Fruit fly (Drosophila melanogaster) whole organism, prepupa: ENCODE results near the gene CG43407.

Experiments used
- CG10631 ChIP-seq: fragments of 200-800 bp; sonication (Bioruptor generic); optimal IDR thresholded peaks from 2 replicates; lab custom pipeline; 2016; ENCODE audit warnings: missing biosample characterization, missing genetic modification characterization
- CG10669 ChIP-seq: fragments of 200-800 bp; sonication (Bioruptor generic); optimal IDR thresholded peaks from 3 replicates; lab custom pipeline; 2018; ENCODE audit warnings: missing biosample characterization, mild to moderate bottlenecking, missing genetic modification characterization, moderate library complexity
- CG11294 ChIP-seq: fragments of 200-800 bp; sonication (Bioruptor generic); IDR thresholded peaks from 2 replicates; pipeline ENCODE4 v1.3.6; 2022; ENCODE audit warnings: missing biosample characterization, missing genetic modification characterization
- CG11762 ChIP-seq: fragments of 200-800 bp; sonication (Bioruptor generic); optimal IDR thresholded peaks from 3 replicates; lab custom pipeline; 2016; ENCODE audit warnings: missing biosample characterization, missing genetic modification characterization; ENCODE audit not compliant: insufficient read depth
- CG15336 ChIP-seq: fragments of 200-800 bp; sonication (Bioruptor generic); IDR thresholded peaks from 2 replicates; pipeline ENCODE4 v1.3.6; 2022; ENCODE audit warnings: missing biosample characterization, missing genetic modification characterization
- CG16779 ChIP-seq: fragments of 200-800 bp; sonication (Bioruptor generic); optimal IDR thresholded peaks from 3 replicates; lab custom pipeline; 2017; ENCODE audit warnings: missing biosample characterization, mild to moderate bottlenecking, missing genetic modification characterization
- CG3032 ChIP-seq: fragments of 200-800 bp; optimal IDR thresholded peaks from 2 replicates; lab custom pipeline; 2019; ENCODE audit warnings: missing biosample characterization, mild to moderate bottlenecking, missing genetic modification characterization, moderate library complexity
- CG31627 ChIP-seq: fragments of 200-800 bp; sonication (Bioruptor generic); optimal IDR thresholded peaks from 3 replicates; lab custom pipeline; 2016; ENCODE audit warnings: missing biosample characterization, missing genetic modification characterization
- CG32006 ChIP-seq: fragments of 200-800 bp; sonication (Bioruptor generic); optimal IDR thresholded peaks from 3 replicates; lab custom pipeline; 2017; ENCODE audit warnings: missing biosample characterization, mild to moderate bottlenecking, missing genetic modification characterization
- CG34406 ChIP-seq: fragments of 200-800 bp; sonication (Bioruptor generic); optimal IDR thresholded peaks from 3 replicates; lab custom pipeline; 2016; ENCODE audit warnings: missing biosample characterization, missing genetic modification characterization
- CG3919 ChIP-seq: fragments of 200-800 bp; sonication (Bioruptor generic); optimal IDR thresholded peaks from 3 replicates; lab custom pipeline; 2016; ENCODE audit warnings: missing biosample characterization, missing genetic modification characterization
- CG6163 ChIP-seq: fragments of 200-800 bp; sonication (Bioruptor generic); IDR thresholded peaks from 3 replicates; pipeline ENCODE4 v1.3.6; 2022; ENCODE audit warnings: missing biosample characterization, missing genetic modification characterization
- CG6276 ChIP-seq: fragments of 200-800 bp; sonication (Bioruptor generic); optimal IDR thresholded peaks from 2 replicates; lab custom pipeline; 2017; ENCODE audit warnings: missing biosample characterization, mild to moderate bottlenecking, missing genetic modification characterization
- CG6808 ChIP-seq: fragments of 200-800 bp; sonication (Bioruptor generic); optimal IDR thresholded peaks from 3 replicates; lab custom pipeline; 2017; ENCODE audit warnings: missing biosample characterization, missing genetic modification characterization, mild to moderate bottlenecking, moderate library complexity, missing genetic modification reagents
- CG7368 ChIP-seq: fragments of 200-800 bp; sonication (Bioruptor generic); optimal IDR thresholded peaks from 3 replicates; lab custom pipeline; 2016; ENCODE audit warnings: missing biosample characterization, missing genetic modification characterization
- CG8119 ChIP-seq: fragments of 200-800 bp; sonication (Bioruptor generic); IDR thresholded peaks from 3 replicates; pipeline ENCODE4 v1.3.6; 2022; ENCODE audit warnings: missing biosample characterization, missing genetic modification characterization
- CG8319 ChIP-seq: fragments of 200-800 bp; sonication (Bioruptor generic); optimal IDR thresholded peaks from 3 replicates; lab custom pipeline; 2016; ENCODE audit warnings: missing biosample characterization, missing genetic modification characterization
- CG8632 ChIP-seq: fragments of 200-800 bp; sonication (Bioruptor generic); optimal IDR thresholded peaks from 3 replicates; lab custom pipeline; 2016; ENCODE audit warnings: missing biosample characterization, missing genetic modification characterization
- Eip78C ChIP-seq: fragments of 200-800 bp; sonication (Bioruptor generic); peaks from one replicate; lab custom pipeline; 2016; ENCODE audit warnings: missing biosample characterization, missing genetic modification characterization
- Gug ChIP-seq: fragments of 200-800 bp; sonication (Bioruptor generic); IDR thresholded peaks from 2 replicates; pipeline ENCODE4 v1.3.6; 2022; ENCODE audit warnings: missing biosample characterization, missing genetic modification characterization
- Hr38 ChIP-seq: sonication (Bioruptor generic); optimal IDR thresholded peaks from 2 replicates; lab custom pipeline; 2016; ENCODE audit warnings: missing biosample characterization, missing genetic modification characterization
- Hr4 ChIP-seq: fragments of 200-800 bp; sonication (Bioruptor generic); optimal IDR thresholded peaks from 3 replicates; lab custom pipeline; 2016; ENCODE audit warnings: missing biosample characterization, missing genetic modification characterization
- Lpt ChIP-seq: fragments of 200-800 bp; sonication (Bioruptor generic); optimal IDR thresholded peaks from 3 replicates; lab custom pipeline; 2016; ENCODE audit warnings: missing biosample characterization, missing genetic modification characterization
- Met ChIP-seq: fragments of 200-800 bp; sonication (Bioruptor generic); optimal IDR thresholded peaks from 3 replicates; lab custom pipeline; 2016; ENCODE audit warnings: missing biosample characterization, missing genetic modification characterization
- Sox14 ChIP-seq: fragments of 200-800 bp; sonication (Bioruptor generic); optimal IDR thresholded peaks from 3 replicates; lab custom pipeline; 2016; ENCODE audit warnings: missing biosample characterization, missing genetic modification characterization
- Sox15 ChIP-seq: fragments of 200-800 bp; sonication (Bioruptor generic); optimal IDR thresholded peaks from 3 replicates; lab custom pipeline; 2016; ENCODE audit warnings: missing biosample characterization, missing genetic modification characterization
- cyc ChIP-seq: fragments of 200-800 bp; sonication (Bioruptor generic); optimal IDR thresholded peaks from 3 replicates; lab custom pipeline; 2016; ENCODE audit warnings: missing biosample characterization, missing genetic modification characterization
- eg ChIP-seq: fragments of 200-800 bp; sonication (Bioruptor generic); IDR thresholded peaks from 3 replicates; pipeline ENCODE4 v1.3.6; 2022; ENCODE audit warnings: missing biosample characterization, missing genetic modification characterization
- esn ChIP-seq: fragments of 200-800 bp; sonication (Bioruptor generic); optimal IDR thresholded peaks from 2 replicates; lab custom pipeline; 2016; ENCODE audit warnings: missing biosample characterization, mild to moderate bottlenecking, missing genetic modification characterization, moderate library complexity
- fkh ChIP-seq: fragments of 200-800 bp; sonication (Bioruptor generic); optimal IDR thresholded peaks from 3 replicates; lab custom pipeline; 2017; ENCODE audit warnings: missing biosample characterization, mild to moderate bottlenecking, missing genetic modification characterization, moderate library complexity
- lz ChIP-seq: fragments of 200-800 bp; sonication (Bioruptor generic); optimal IDR thresholded peaks from 3 replicates; lab custom pipeline; 2016; ENCODE audit warnings: missing biosample characterization, missing genetic modification characterization
- net ChIP-seq: fragments of 200-800 bp; sonication (Bioruptor generic); optimal IDR thresholded peaks from 3 replicates; lab custom pipeline; 2016; ENCODE audit warnings: missing biosample characterization, missing genetic modification characterization
- salr ChIP-seq, 2 experiments: fragments of 200-800 bp; sonication (Bioruptor generic); optimal IDR thresholded peaks; 3 replicates each; lab custom pipeline; 2016 to 2018; ENCODE audit warnings: missing biosample characterization in 2 of 2, missing genetic modification characterization in 2 of 2, mild to moderate bottlenecking in 1 of 2
- spab ChIP-seq: fragments of 200-800 bp; sonication (Bioruptor generic); optimal IDR thresholded peaks from 2 replicates; lab custom pipeline; 2017; ENCODE audit warnings: missing biosample characterization, mild to moderate bottlenecking, missing genetic modification characterization, missing genetic modification reagents
- svp ChIP-seq: fragments of 200-800 bp; sonication (Bioruptor generic); peaks from one replicate; lab custom pipeline; 2016; ENCODE audit warnings: missing biosample characterization, missing genetic modification characterization
- vri ChIP-seq: fragments of 200-800 bp; sonication (Bioruptor generic); optimal IDR thresholded peaks from 3 replicates; lab custom pipeline; 2016; ENCODE audit warnings: missing biosample characterization, mild to moderate bottlenecking, missing genetic modification characterization

The CG43407 gene

dm6 chr3L:19016133-19016804 is 36.9 kb downstream of the CG43407 start (continued):
- TF ChIP-seq CG7368 (GFP tag; lab: Kevin White, UChicago) (peak; percentile 17), lz (GFP tag; lab: Kevin White, UChicago) (peak; percentile 47), CG16779 (tag; lab: Kevin White, UChicago) (no peak), fkh (GFP tag; lab: Kevin White, UChicago) (no peak), CG8632 (GFP tag; lab: Kevin White, UChicago) (peak; percentile 54), CG34406 (GFP tag; lab: Kevin White, UChicago) (peak; percentile 59), spab (GFP tag; lab: Kevin White, UChicago) (peak; percentile 25), cyc (GFP tag; lab: Kevin White, UChicago) (peak; percentile 15), CG11762 (GFP tag; lab: Kevin White, UChicago) (peak; percentile 48), CG31627 (GFP tag; lab: Kevin White, UChicago) (peak; percentile 20), CG6808 (GFP tag; lab: Kevin White, UChicago) (peak; percentile 30), CG11294 (GFP tag; lab: Robert Waterston, UW) (no peak), CG10669 (GFP tag; lab: Kevin White, UChicago) (peak; percentile 71), Sox15 (peak; percentile 47), Hr38 (GFP tag; lab: Kevin White, UChicago) (no peak), CG8319 (GFP tag; lab: Kevin White, UChicago) (peak; percentile 16), vri (GFP tag; lab: Kevin White, UChicago) (peak; percentile 10), CG6276 (GFP tag; lab: Kevin White, UChicago) (peak; percentile 65), Hr4 (GFP tag; lab: Kevin White, UChicago) (peak; percentile 76)

- peak; percentile 72 for TF ChIP-seq vri (GFP tag; lab: Kevin White, UChicago)
- no peak for TF ChIP-seq CG3919
- peak; percentile 50 for TF ChIP-seq Eip78C (GFP tag; lab: Kevin White, UChicago)
Observed at dm6 chr3L:19015454-19016054, 37.6 kb downstream of the CG43407 start.

- TF ChIP-seq spab (GFP tag; lab: Kevin White, UChicago) (no peak), svp (GFP tag; lab: Kevin White, UChicago) (no peak), esn (GFP tag; lab: Kevin White, UChicago) (no peak), CG15336 (GFP tag; lab: Robert Waterston, UW) (no peak), net (GFP tag; lab: Kevin White, UChicago) (no peak), eg (GFP tag; lab: Robert Waterston, UW) (no peak), CG10631 (GFP tag; lab: Kevin White, UChicago) (no peak), CG32006 (GFP tag; lab: Kevin White, UChicago) (no peak), lz (GFP tag; lab: Kevin White, UChicago) (no peak), CG8319 (GFP tag; lab: Kevin White, UChicago) (no peak), CG6163 (GFP tag; lab: Robert Waterston, UW) (no peak), CG8632 (GFP tag; lab: Kevin White, UChicago) (no peak)
Observed at dm6 chr3L:19014802-19015201, 38.4 kb downstream of the CG43407 start.

dm6 chr3L:19014090-19014489 is 39.1 kb downstream of the CG43407 start:
- TF ChIP-seq Gug (GFP tag; lab: Robert Waterston, UW): no peak
- no peak for TF ChIP-seq CG34406 (GFP tag; lab: Kevin White, UChicago)
- TF ChIP-seq vri (GFP tag; lab: Kevin White, UChicago): no peak
- no peak for TF ChIP-seq CG10631 (GFP tag; lab: Kevin White, UChicago)
- TF ChIP-seq esn (GFP tag; lab: Kevin White, UChicago): no peak
- no peak for TF ChIP-seq Eip78C (GFP tag; lab: Kevin White, UChicago)
- TF ChIP-seq CG3032: no peak
- TF ChIP-seq Lpt (GFP tag; lab: Kevin White, UChicago): no peak
- TF ChIP-seq Sox15: no peak
- no peak for TF ChIP-seq lz (GFP tag; lab: Kevin White, UChicago)
- no peak for TF ChIP-seq CG8119 (GFP tag; lab: Robert Waterston, UW)
- no peak for TF ChIP-seq Sox14
- TF ChIP-seq salr (GFP tag; optimal IDR thresholded peaks at IDR 0.05; lab: Kevin White, UChicago): no peak
- no peak for TF ChIP-seq CG31627 (GFP tag; lab: Kevin White, UChicago)
- no peak for TF ChIP-seq Met (GFP tag; lab: Kevin White, UChicago)
